Fruit fly (Drosophila melanogaster): ENCODE measurements around the gene CG17896.

DNA sequence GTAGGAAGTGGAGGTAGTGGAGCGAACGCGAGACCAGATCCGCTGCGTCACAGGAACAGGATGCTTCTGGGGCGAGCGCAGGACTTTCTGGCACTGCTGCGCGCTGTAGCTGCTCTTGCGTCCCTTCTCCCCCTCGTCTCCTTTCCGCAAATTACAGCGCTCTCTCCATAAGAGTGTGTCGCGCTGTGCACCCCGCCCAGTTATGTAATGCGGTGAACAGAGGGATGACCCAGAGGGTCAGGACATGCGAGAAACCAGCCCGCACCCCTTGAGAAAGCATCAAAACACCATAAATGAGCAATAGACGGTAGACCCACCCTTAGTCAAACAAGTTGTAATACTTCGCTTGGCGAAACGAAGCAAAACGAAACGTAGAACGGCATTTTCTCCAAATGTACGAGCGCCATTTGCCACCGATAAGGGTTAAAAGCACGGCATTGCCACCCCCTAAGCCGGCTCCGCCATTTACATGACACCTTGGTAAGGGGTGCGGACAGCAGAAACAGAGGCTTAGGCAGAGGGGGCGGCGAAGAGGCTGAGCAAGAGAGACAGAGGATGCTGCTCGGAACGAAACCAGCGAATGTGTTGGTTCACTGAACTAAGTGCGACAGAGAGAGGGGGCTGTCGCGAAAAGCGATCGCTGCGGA, 27.0 kb upstream of the CG17896 start:
- TF ChIP-seq psq (GFP tag; optimal IDR thresholded peaks at IDR 0.05) (no peak), Rel (GFP tag; optimal IDR thresholded peaks at IDR 0.05) (no peak), Rel (tag; optimal IDR thresholded peaks at IDR 0.05) (no peak), lola (GFP tag; optimal IDR thresholded peaks at IDR 0.05) (no peak), Myc (optimal IDR thresholded peaks at IDR 0.05) (no peak)

Data from whole organism, wandering third instar larva.